Fruit fly (Drosophila melanogaster) whole organism, adult: ENCODE data around the gene CG42404.

Experiments
- CG12768 ChIP-seq: fragments of 200-800 bp; sonication (Bioruptor generic); optimal IDR thresholded peaks from 2 replicates; lab custom pipeline; 2017; ENCODE audit warnings: missing biosample characterization, missing genetic modification characterization, mild to moderate bottlenecking, moderate library complexity, missing genetic modification reagents
- CG14711 ChIP-seq: fragments of 200-800 bp; sonication (Bioruptor generic); optimal IDR thresholded peaks from 2 replicates; lab custom pipeline; 2018; ENCODE audit warnings: missing biosample characterization, mild to moderate bottlenecking, missing genetic modification characterization, moderate library complexity
- CG1620 ChIP-seq: fragments of 200-800 bp; sonication (Bioruptor generic); optimal IDR thresholded peaks from 2 replicates; lab custom pipeline; 2016; ENCODE audit warnings: missing biosample characterization, missing genetic modification characterization
- CG33017 ChIP-seq: fragments of 200-800 bp; sonication (Bioruptor generic); optimal IDR thresholded peaks from 2 replicates; lab custom pipeline; 2018; ENCODE audit warnings: missing biosample characterization, mild to moderate bottlenecking, missing genetic modification characterization, moderate library complexity
- CG7045 ChIP-seq: fragments of 200-800 bp; sonication (Bioruptor generic); optimal IDR thresholded peaks from 2 replicates; lab custom pipeline; 2017; ENCODE audit warnings: missing biosample characterization, mild to moderate bottlenecking, missing genetic modification characterization
- Clk ChIP-seq: fragments of 200-800 bp; sonication (Bioruptor generic); optimal IDR thresholded peaks from 2 replicates; lab custom pipeline; 2017; ENCODE audit warnings: missing biosample characterization, missing genetic modification characterization
- Crg-1 ChIP-seq: fragments of 200-800 bp; sonication (Bioruptor generic); optimal IDR thresholded peaks from 2 replicates; lab custom pipeline; 2016; ENCODE audit warnings: missing biosample characterization, missing genetic modification characterization
- bab1 ChIP-seq: fragments of 200-800 bp; sonication (Bioruptor generic); optimal IDR thresholded peaks from 3 replicates; lab custom pipeline; 2019; ENCODE audit warnings: missing biosample characterization, mild to moderate bottlenecking, missing genetic modification characterization, moderate library complexity
- cnc ChIP-seq, 2 experiments: fragments of >200 bp; optimal IDR thresholded peaks; 2 replicates each; lab custom pipeline; 2017
- kay ChIP-seq: fragments of 200-800 bp; sonication (Bioruptor generic); peaks from one replicate; lab custom pipeline; 2016; ENCODE audit warnings: missing biosample characterization, missing genetic modification characterization, borderline replicate concordance
- pad ChIP-seq: fragments of 200-800 bp; sonication (Bioruptor generic); optimal IDR thresholded peaks from 3 replicates; lab custom pipeline; 2017; ENCODE audit warnings: missing biosample characterization, missing genetic modification characterization, mild to moderate bottlenecking, moderate library complexity, missing genetic modification reagents
- tj ChIP-seq: fragments of 200-800 bp; sonication (Bioruptor generic); optimal IDR thresholded peaks from 3 replicates; lab custom pipeline; 2017; ENCODE audit warnings: missing biosample characterization, mild to moderate bottlenecking, missing genetic modification characterization, moderate library complexity
- toe ChIP-seq: fragments of 200-800 bp; sonication (Bioruptor generic); optimal IDR thresholded peaks from 2 replicates; lab custom pipeline; 2016; ENCODE audit warnings: missing biosample characterization, missing genetic modification characterization

DNA sequence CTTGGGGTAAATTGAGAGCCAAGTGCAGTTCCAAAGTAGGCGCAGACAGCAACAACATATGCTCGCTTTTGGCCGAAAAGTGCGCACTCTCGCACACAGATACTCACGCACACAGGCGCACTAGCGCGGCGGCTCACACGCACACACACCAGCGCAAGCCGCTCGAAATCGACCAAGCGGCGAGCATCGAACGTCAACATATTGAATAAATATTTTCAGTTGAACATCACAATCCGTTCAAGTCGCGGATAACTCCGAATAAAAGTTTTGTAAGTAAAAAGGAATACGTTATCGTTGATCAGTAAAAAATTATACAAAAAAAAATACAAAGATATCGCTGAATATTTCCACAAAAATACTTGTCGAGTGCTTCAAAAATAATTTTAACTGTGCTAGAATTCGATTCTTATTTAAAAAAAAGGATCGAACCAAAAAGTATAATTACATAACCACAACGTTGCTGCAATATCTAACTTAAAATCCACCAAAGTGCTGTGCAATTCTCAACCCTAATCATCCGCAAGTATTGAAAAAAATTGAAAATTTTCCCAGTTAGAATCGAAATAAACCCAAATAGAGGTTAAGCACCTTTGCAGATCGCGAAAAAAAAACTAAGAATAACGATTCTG lies 31.6 kb downstream of the CG42404 start:
- TF ChIP-seq CG14711 (tag; lab: Kevin White, UChicago) (no peak), kay (no peak), bab1 (no peak), cnc (optimal IDR thresholded peaks at IDR 0.05; lab: Kevin White, UChicago) (no peak), CG33017 (tag; lab: Kevin White, UChicago) (no peak), CG1620 (GFP tag; lab: Kevin White, UChicago) (no peak), CG12768 (GFP tag; lab: Kevin White, UChicago) (no peak), pad (GFP tag; lab: Kevin White, UChicago) (no peak), toe (no peak), Clk (GFP tag; lab: Kevin White, UChicago) (no peak), tj (no peak), CG7045 (GFP tag; lab: Kevin White, UChicago) (no peak), Crg-1 (no peak)
